Worm (Caenorhabditis elegans): ENCODE measurements around the gene agr-1.

- TF ChIP-seq sea-1 (GFP tag; conservative IDR thresholded peaks at IDR 0.05), result no peak
- TF ChIP-seq hmbx-1 (tag; optimal IDR thresholded peaks at IDR 0.05), result no peak
- no peak for TF ChIP-seq ama-1 (optimal IDR thresholded peaks at IDR 0.05)
- no peak for TF ChIP-seq pes-1 (GFP tag; IDR thresholded peaks at IDR 0.05)
- no peak for TF ChIP-seq tbx-11 (GFP tag; IDR thresholded peaks at IDR 0.05)
These were observed 61.1 kb downstream of the agr-1 start, which contains the start of gene dpy-2 for ce11 chrII:6713832-6714342.

Data from whole organism, early embryonic.